Fruit fly (Drosophila melanogaster): ENCODE measurements around the gene unc.

- TF ChIP-seq h (optimal IDR thresholded peaks at IDR 0.05) (no peak), ttk (optimal IDR thresholded peaks at IDR 0.05) (no peak), Sin3A (optimal IDR thresholded peaks at IDR 0.05) (no peak)
These were observed 10.6 kb upstream of the unc start for dm6 chrX:21127267-21127666.

Measured in Kc167 (cell line).